Fruit fly (Drosophila melanogaster) whole organism, embryonic: ENCODE measurements around the gene CG13603.

ENCODE experiments used
- CG4360 ChIP-seq: fragments of 200-800 bp; sonication (Bioruptor generic); IDR thresholded peaks from 2 replicates; pipeline ENCODE4 v1.3.6; 2022; ENCODE audit warnings: missing biosample characterization, missing genetic modification characterization
- CkIIα-i1 ChIP-seq: fragments of 200-800 bp; sonication (Bioruptor generic); IDR thresholded peaks from 2 replicates; pipeline ENCODE4 v1.3.6; 2022; ENCODE audit warnings: missing biosample characterization, missing genetic modification characterization
- NC2α ChIP-seq: fragments of 200-800 bp; sonication (Bioruptor generic); optimal IDR thresholded peaks from 2 replicates; lab custom pipeline; 2016; ENCODE audit warnings: missing biosample characterization, missing genetic modification characterization
- Stat92E ChIP-seq, 3 experiments: fragments of >200 bp in 2 of 3; fragments of 200-800 bp in 1 of 3; sonication (Bioruptor generic) in 1 of 3; optimal IDR thresholded peaks; 2 replicates each; lab custom pipeline; 2017 to 2019; ENCODE audit warnings: missing biosample characterization in 3 of 3, missing genetic modification characterization in 3 of 3, mild to moderate bottlenecking in 1 of 3, moderate library complexity in 1 of 3
- br ChIP-seq: fragments of >200 bp; optimal IDR thresholded peaks from 2 replicates; lab custom pipeline; 2017
- chinmo ChIP-seq: fragments of 200-800 bp; sonication (Bioruptor generic); IDR thresholded peaks from 4 replicates; pipeline ENCODE4 v1.3.6; 2022; ENCODE audit warnings: missing biosample characterization, missing genetic modification characterization; ENCODE audit not compliant: partially characterized antibody
- chm ChIP-seq: fragments of 200-800 bp; sonication (Bioruptor generic); IDR thresholded peaks from 2 replicates; pipeline ENCODE4 v1.3.6; 2022; ENCODE audit warnings: missing biosample characterization, missing genetic modification characterization
- dimm ChIP-seq: fragments of 200-800 bp; sonication (Bioruptor generic); IDR thresholded peaks from 2 replicates; pipeline ENCODE4 v1.3.6; 2022; ENCODE audit warnings: missing biosample characterization, missing genetic modification characterization
- sob ChIP-seq: fragments of 200-800 bp; sonication (Bioruptor generic); IDR thresholded peaks from 2 replicates; pipeline ENCODE4 v1.3.6; 2022; ENCODE audit warnings: missing biosample characterization, missing genetic modification characterization
- sug ChIP-seq: fragments of 200-800 bp; optimal IDR thresholded peaks from 2 replicates; lab custom pipeline; 2019; ENCODE audit warnings: missing biosample characterization, mild to moderate bottlenecking, missing genetic modification characterization, moderate library complexity

dm6 chr3R:23958091-23958838 lies 28.1 kb downstream of the CG13603 start, which contains the start of the genes GluProRS and AP-1sigma:
- TF ChIP-seq br (lab: Kevin White, UChicago) (no peak), CkIIα-i1 (GFP tag; lab: Robert Waterston, UW) (0 out of 2 replicates have a peak, but pooled peaks have one; percentile 42), sug (tag; lab: Kevin White, UChicago) (peak; percentile 89), CG4360 (peak; percentile 78), sob (GFP tag; lab: Robert Waterston, UW) (peak; percentile 96), NC2α (peak; percentile 30), Stat92E (GFP tag; optimal IDR thresholded peaks at IDR 0.05; lab: Kevin White, UChicago) (peak in 1 of 3 experiments; percentile 67), dimm (GFP tag; lab: Robert Waterston, UW) (peak; percentile 75), chm (GFP tag; lab: Robert Waterston, UW) (peak; percentile 93), chinmo (peak; percentile 96)
